Worm (Caenorhabditis elegans) whole organism, late embryonic: ENCODE measurements around the gene glrx-5.

ENCODE experiments used
- T23F11.4 ChIP-seq: fragments of 200-800 bp; sonication (Bioruptor generic); optimal IDR thresholded peaks from 2 replicates; lab custom pipeline; 2018; ENCODE audit warnings: mild to moderate bottlenecking, missing genetic modification characterization, missing compliant biosample characterization
- ahr-1 ChIP-seq: sonication (generic microtip); optimal IDR thresholded peaks from 2 replicates; lab custom pipeline; 2016; ENCODE audit warnings: missing genetic modification characterization, missing compliant biosample characterization
- ama-1 ChIP-seq: fragments of 150-350 bp; optimal IDR thresholded peaks from 2 replicates; lab custom pipeline; 2014
- ceh-14 ChIP-seq: sonication (generic microtip); optimal IDR thresholded peaks from 2 replicates; lab custom pipeline; 2016; ENCODE audit warnings: missing genotype, missing genetic modification characterization, missing compliant biosample characterization
- ceh-18 ChIP-seq: sonication (generic microtip); optimal IDR thresholded peaks from 2 replicates; lab custom pipeline; 2016; ENCODE audit warnings: missing genetic modification characterization, missing compliant biosample characterization
- ceh-19 ChIP-seq: fragments of 200-800 bp; sonication (Bioruptor generic); optimal IDR thresholded peaks from 2 replicates; lab custom pipeline; 2018; ENCODE audit warnings: mild to moderate bottlenecking, missing genetic modification characterization, missing compliant biosample characterization
- ceh-2 ChIP-seq: sonication (generic microtip); optimal IDR thresholded peaks from 2 replicates; lab custom pipeline; 2016; ENCODE audit warnings: missing genotype, missing genetic modification characterization, missing compliant biosample characterization
- ceh-24 ChIP-seq: sonication (generic microtip); optimal IDR thresholded peaks from 2 replicates; lab custom pipeline; 2016; ENCODE audit warnings: mild to moderate bottlenecking, missing genetic modification characterization, missing compliant biosample characterization
- ceh-45 ChIP-seq: fragments of 200-800 bp; sonication (Bioruptor generic); IDR thresholded peaks from 2 replicates; pipeline ENCODE4 v1.3.6; 2022; ENCODE audit warnings: missing genetic modification reagents, missing genetic modification characterization, missing compliant biosample characterization
- ceh-48 ChIP-seq: sonication (generic microtip); optimal IDR thresholded peaks from 2 replicates; lab custom pipeline; 2016; ENCODE audit warnings: missing genetic modification characterization, inconsistent platforms, missing compliant biosample characterization
- ceh-9 ChIP-seq: sonication (generic microtip); optimal IDR thresholded peaks from 2 replicates; lab custom pipeline; 2016; ENCODE audit warnings: mild to moderate bottlenecking, missing genetic modification characterization, inconsistent platforms, missing compliant biosample characterization
- dve-1 ChIP-seq: sonication (generic microtip); optimal IDR thresholded peaks from 2 replicates; lab custom pipeline; 2017; ENCODE audit warnings: antibody characterized with exemption, mild to moderate bottlenecking, missing genetic modification characterization, missing compliant biosample characterization
- elt-2 ChIP-seq: sonication (generic microtip); optimal IDR thresholded peaks from 2 replicates; lab custom pipeline; 2016; ENCODE audit warnings: missing genetic modification reagents, missing genetic modification characterization, missing compliant biosample characterization
- fax-1 ChIP-seq: sonication (generic microtip); optimal IDR thresholded peaks from 2 replicates; lab custom pipeline; 2016; ENCODE audit warnings: missing genotype, missing genetic modification characterization, missing compliant biosample characterization
- fkh-6 ChIP-seq: sonication (generic microtip); optimal IDR thresholded peaks from 2 replicates; lab custom pipeline; 2016; ENCODE audit warnings: missing genetic modification characterization, missing compliant biosample characterization
- gmeb-2 ChIP-seq: sonication (generic microtip); optimal IDR thresholded peaks from 2 replicates; lab custom pipeline; 2016; ENCODE audit warnings: missing genetic modification characterization, inconsistent platforms, missing compliant biosample characterization
- hlh-15 ChIP-seq: sonication (generic microtip); optimal IDR thresholded peaks from 2 replicates; lab custom pipeline; 2016; ENCODE audit warnings: missing genetic modification characterization, missing compliant biosample characterization
- hlh-6 ChIP-seq: sonication (generic microtip); optimal IDR thresholded peaks from 2 replicates; lab custom pipeline; 2016; ENCODE audit warnings: missing genotype, missing genetic modification characterization, missing compliant biosample characterization
- lim-6 ChIP-seq: sonication (generic microtip); optimal IDR thresholded peaks from 2 replicates; lab custom pipeline; 2016; ENCODE audit warnings: missing genetic modification characterization, missing compliant biosample characterization
- lin-11 ChIP-seq: fragments of 200-800 bp; sonication (Bioruptor generic); optimal IDR thresholded peaks from 2 replicates; lab custom pipeline; 2018; ENCODE audit warnings: mild to moderate bottlenecking, missing genetic modification characterization, missing compliant biosample characterization
- madf-2 ChIP-seq: sonication (generic microtip); optimal IDR thresholded peaks from 2 replicates; lab custom pipeline; 2017; ENCODE audit warnings: missing genetic modification characterization, missing compliant biosample characterization
- nfya-1 ChIP-seq: sonication (generic microtip); optimal IDR thresholded peaks from 2 replicates; lab custom pipeline; 2017; ENCODE audit warnings: missing genetic modification characterization, mild to moderate bottlenecking, missing compliant biosample characterization, antibody characterized with exemption, moderate library complexity
- nhr-11 ChIP-seq: fragments of 150-350 bp; optimal IDR thresholded peaks from 2 replicates; lab custom pipeline; 2014; ENCODE audit warnings: missing biosample characterization, missing genetic modification characterization
- npax-4 ChIP-seq: sonication (generic microtip); optimal IDR thresholded peaks from 2 replicates; lab custom pipeline; 2016; ENCODE audit warnings: missing genetic modification characterization, missing compliant biosample characterization
- odd-2 ChIP-seq: sonication (generic microtip); optimal IDR thresholded peaks from 2 replicates; lab custom pipeline; 2017; ENCODE audit warnings: antibody characterized with exemption, mild to moderate bottlenecking, missing genetic modification characterization, missing compliant biosample characterization
- pat-9 ChIP-seq: fragments of 200-800 bp; sonication (Bioruptor generic); optimal IDR thresholded peaks from 2 replicates; lab custom pipeline; 2018; ENCODE audit warnings: mild to moderate bottlenecking, missing genetic modification characterization, moderate library complexity, missing compliant biosample characterization
- pros-1 ChIP-seq: fragments of 150-350 bp; optimal IDR thresholded peaks from 2 replicates; lab custom pipeline; 2014; ENCODE audit warnings: missing biosample characterization, missing genetic modification reagents, missing genetic modification characterization
- sox-2 ChIP-seq: fragments of 200-800 bp; sonication (Bioruptor generic); IDR thresholded peaks from 2 replicates; pipeline ENCODE4 v1.3.6; 2022; ENCODE audit warnings: missing genetic modification reagents, missing genetic modification characterization, missing compliant biosample characterization
- syd-9 ChIP-seq: sonication (generic microtip); optimal IDR thresholded peaks from 2 replicates; lab custom pipeline; 2016; ENCODE audit warnings: mild to moderate bottlenecking, missing genetic modification characterization, moderate library complexity, missing compliant biosample characterization
- tbx-7 ChIP-seq: sonication (generic microtip); optimal IDR thresholded peaks from 2 replicates; lab custom pipeline; 2016; ENCODE audit warnings: missing genotype, missing genetic modification characterization, missing compliant biosample characterization
- zip-5 ChIP-seq: sonication (generic microtip); optimal IDR thresholded peaks from 2 replicates; lab custom pipeline; 2016; ENCODE audit warnings: missing genetic modification characterization, missing compliant biosample characterization

Gene glrx-5

DNA sequence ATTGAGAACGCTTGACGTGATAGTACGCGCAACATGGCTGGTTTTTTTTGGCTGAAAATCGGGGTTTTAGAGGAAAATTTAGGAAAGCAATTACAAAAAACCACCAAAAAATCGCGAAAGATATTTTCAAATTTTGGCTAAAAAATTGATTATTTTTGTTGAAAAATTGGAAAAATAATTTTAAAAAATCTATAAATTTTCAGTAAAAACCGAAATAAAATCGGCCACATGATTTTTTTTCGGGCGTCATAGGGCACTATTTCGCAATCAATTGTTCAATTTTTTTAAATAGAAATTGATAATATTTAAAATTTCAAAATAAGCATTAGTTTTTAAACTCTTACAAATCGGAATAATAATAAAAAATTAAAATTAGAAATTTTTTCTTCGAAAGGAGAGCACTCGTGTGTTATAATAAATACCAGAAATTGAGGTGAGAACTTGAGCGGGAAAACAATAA, at the start of gene glrx-5:
TSS of gene glrx-5 (minus strand) at position 51 of the 460 bp plus-strand sequence.
- no peak for TF ChIP-seq ceh-14 (tag; lab: Kevin White, UChicago)
- no peak for TF ChIP-seq lim-6 (tag; lab: Kevin White, UChicago)
- no peak for TF ChIP-seq ceh-9 (tag; lab: Kevin White, UChicago)
- no peak for TF ChIP-seq ceh-45
- no peak for TF ChIP-seq ahr-1
- no peak for TF ChIP-seq fax-1
- TF ChIP-seq elt-2: no peak
- no peak for TF ChIP-seq hlh-15 (tag; lab: Kevin White, UChicago)
- no peak for TF ChIP-seq fkh-6 (tag; lab: Kevin White, UChicago)
- no peak for TF ChIP-seq ama-1 (lab: Kevin White, UChicago)

DNA sequence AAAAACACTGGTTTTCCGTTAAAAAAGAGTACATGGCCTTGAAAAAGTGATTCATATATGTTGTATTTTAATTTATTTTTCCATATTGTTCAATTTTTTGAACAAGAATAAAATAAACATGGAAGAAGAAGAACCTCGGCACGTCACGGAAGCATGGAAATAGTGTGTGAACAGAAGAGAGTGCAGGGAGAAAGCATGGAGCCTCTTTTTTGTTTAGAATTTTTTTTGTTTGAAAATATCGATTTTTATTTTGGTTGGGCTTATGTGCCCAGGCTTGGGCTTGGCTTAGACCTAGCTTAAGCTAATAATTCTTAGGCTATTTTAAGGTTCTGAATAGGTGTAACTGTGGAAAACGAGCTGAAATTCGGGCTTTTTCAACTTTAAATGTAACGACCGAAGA, 48.1 kb upstream of the glrx-5 start, which contains the start of gene tat-1:
TSS of gene tat-1 (minus strand) at position 11 of the 400 bp plus-strand sequence.
- TF ChIP-seq hlh-6 (no peak), odd-2 (tag; lab: Kevin White, UChicago) (no peak), ceh-14 (tag; lab: Kevin White, UChicago) (no peak), T23F11.4 (GFP tag; lab: Kevin White, UChicago) (no peak), ceh-24 (tag; lab: Kevin White, UChicago) (no peak), ceh-9 (tag; lab: Kevin White, UChicago) (no peak), ceh-48 (tag; lab: Kevin White, UChicago) (peak; percentile 25)

DNA sequence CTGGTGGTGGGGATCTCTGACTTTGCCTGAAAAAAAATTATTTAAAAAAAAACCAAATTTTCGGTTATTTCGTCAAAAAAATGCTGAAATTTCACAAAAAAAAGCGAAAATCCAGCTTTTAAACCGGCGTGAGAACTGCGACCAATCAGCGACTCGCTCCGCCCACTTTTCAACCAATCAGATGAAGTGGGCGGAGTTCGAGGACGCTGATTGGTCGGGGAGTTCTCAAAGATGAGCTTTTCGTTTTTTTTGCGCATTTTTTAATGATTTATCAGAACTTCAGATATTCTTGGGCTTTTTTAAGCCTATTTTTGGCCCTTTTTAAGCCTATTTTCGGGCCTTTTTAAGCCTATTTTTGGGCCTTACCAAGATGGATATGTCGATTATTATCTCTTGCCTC, 46.6 kb upstream of the glrx-5 start:
- TF ChIP-seq lin-11 (tag; lab: Kevin White, UChicago) (no peak), nfya-1 (tag; lab: Kevin White, UChicago) (peak; percentile 98)

DNA sequence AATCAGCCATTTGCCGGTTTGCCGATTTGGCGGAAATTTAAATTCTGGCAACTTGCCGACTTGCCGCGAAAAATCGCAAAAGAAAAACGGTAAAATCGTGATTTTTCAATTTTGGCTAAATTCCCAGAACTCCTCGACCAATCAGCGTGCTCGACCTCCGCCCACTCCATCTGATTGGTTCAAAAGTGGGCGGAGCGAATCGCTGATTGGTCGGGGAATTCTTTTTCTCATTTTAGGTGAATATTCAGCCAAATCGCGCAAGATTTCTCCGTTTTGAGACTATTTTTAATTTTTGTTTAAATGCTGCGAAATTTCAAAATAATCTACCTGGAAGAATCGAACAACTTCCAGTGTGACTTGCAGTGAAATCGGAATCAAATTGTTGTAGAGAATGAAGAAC, 40.9 kb upstream of the glrx-5 start:
- TF ChIP-seq nfya-1 (tag; lab: Kevin White, UChicago): peak; percentile 91
- no peak for TF ChIP-seq ceh-2 (tag; lab: Kevin White, UChicago)
- no peak for TF ChIP-seq dve-1 (tag; lab: Kevin White, UChicago)
- no peak for TF ChIP-seq pat-9 (tag; lab: Kevin White, UChicago)
- no peak for TF ChIP-seq syd-9 (tag; lab: Kevin White, UChicago)
- no peak for TF ChIP-seq ceh-19

DNA sequence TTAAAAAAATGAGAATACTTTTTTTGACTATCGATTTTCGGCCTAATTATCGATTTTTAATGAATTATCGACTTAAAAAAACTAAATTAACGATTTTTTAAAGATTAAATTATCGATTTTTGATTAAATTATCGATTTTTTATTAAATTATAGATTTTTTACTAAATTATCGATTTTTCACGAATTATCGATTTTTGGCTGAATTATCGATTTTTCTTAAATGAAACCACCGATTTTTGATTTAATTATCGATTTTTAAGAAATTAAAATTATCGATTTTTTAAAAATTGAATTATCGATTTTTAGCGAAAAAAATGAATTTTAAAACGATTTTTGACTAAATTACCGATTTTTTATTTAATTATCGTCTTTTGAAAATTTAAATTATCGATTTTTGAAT, 38.0 kb upstream of the glrx-5 start:
- TF ChIP-seq T23F11.4 (GFP tag; lab: Kevin White, UChicago) (no peak), ceh-48 (tag; lab: Kevin White, UChicago) (peak; percentile 14)
- TF ChIP-seq, all 69 proteins: peak for 1

DNA sequence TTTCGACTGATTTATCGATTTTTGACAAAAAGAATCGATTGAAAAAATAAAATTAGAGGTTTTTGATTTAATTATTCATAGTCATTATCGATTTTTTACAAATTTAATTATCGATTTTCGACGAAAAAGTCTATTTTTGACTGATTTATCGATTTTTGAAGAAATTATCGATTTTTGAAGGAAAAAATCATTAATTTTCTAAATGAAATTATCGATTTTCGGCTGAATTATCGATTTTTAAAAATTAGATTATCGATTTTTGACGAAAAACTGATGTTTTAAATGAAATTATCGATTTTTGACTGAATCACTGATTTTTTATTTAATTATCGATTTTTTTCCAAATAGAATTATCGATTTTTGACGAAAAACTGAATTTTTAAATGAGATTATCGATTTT, 37.4 kb upstream of the glrx-5 start:
- TF ChIP-seq madf-2: no peak
- TF ChIP-seq tbx-7 (tag; lab: Kevin White, UChicago): no peak
- TF ChIP-seq hlh-6: no peak
- TF ChIP-seq pros-1 (tag; lab: Kevin White, UChicago): no peak
- no peak for TF ChIP-seq sox-2 (GFP tag; lab: Robert Waterston, UW)
- no peak for TF ChIP-seq zip-5 (tag; lab: Kevin White, UChicago)
- TF ChIP-seq ceh-48 (tag; lab: Kevin White, UChicago): peak; percentile 71
- TF ChIP-seq, all 69 proteins: peak for 1

DNA sequence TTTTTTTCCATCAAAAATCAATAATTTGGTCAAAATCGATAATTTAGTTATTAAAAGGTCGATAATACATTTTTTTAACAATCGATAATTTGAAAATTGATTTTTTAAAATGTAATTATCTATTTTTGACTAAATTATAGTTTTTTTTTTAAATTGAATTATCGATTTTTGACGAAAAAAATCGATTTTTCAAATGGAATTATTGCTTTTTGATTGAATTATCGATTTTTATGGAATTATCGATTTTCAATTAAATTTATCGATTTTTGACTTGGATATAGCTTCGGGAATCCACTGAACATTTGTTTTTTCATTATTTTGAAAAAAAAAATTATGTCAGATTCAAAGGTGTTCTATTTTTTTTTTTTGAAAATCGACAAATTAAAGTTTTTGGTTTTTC, 36.6 kb upstream of the glrx-5 start:
- TF ChIP-seq ceh-19 (no peak), gmeb-2 (tag; lab: Kevin White, UChicago) (no peak), npax-4 (tag; lab: Kevin White, UChicago) (no peak), zip-5 (tag; lab: Kevin White, UChicago) (no peak), ceh-18 (no peak), nhr-11 (tag; lab: Kevin White, UChicago) (no peak), nfya-1 (tag; lab: Kevin White, UChicago) (no peak), ceh-48 (tag; lab: Kevin White, UChicago) (no peak)
